Worm (Caenorhabditis elegans): Measurements from ENCODE around the gene F47B8.1.

The F47B8.1 gene

DNA sequence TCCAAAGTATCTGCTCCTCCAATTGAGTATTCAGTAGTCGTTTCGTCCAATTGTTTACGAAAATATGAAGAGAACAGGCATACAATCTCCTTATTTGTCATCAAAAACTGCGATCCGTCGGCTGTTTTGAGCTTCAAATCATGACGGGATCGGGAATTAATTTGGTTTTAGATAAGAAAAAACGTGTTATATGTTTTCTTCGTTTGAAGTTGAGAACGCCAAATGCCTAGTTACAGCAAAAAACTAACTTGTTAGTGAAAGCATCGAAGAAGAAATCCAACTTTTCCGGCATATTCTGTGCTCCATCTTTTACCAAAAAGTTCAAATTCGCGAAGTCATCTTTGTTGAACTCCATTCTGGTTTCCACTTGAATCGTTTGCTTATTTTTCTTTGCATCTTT, 24.8 kb downstream of the F47B8.1 start, which contains the start of gene F14D7.1:
TSS of gene F14D7.1 (minus strand) at position 101 of the 400 bp plus-strand sequence.
- no peak for TF ChIP-seq ztf-22 (GFP tag; optimal IDR thresholded peaks at IDR 0.05)
- TF ChIP-seq snpc-1.3 (tag; optimal IDR thresholded peaks at IDR 0.05; ENCODE audit: insufficient read depth) = no peak

DNA sequence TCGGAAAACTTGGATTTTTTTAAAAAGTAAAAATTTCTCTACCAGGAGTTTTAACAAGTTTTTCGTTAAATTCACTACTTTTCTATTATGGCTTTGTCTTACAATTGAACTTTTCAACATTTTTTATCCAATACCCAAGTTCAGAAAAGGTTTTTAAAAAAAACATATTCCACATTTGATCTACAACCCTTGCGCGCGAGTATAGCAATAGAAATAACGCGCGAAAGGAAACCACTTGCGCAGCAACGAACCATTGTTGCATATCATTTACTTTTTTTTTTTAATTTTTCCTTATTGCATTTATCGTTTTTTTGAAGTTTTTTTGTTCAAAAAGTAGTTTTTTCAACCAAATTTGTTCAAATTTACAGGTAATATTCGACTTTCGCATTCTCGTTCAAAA, 28.3 kb downstream of the F47B8.1 start, which contains the start of gene F40G12.11:
TSS of gene F40G12.11 (plus strand) at position 369 of the 400 bp plus-strand sequence.
- TF ChIP-seq tbx-9 (tag; optimal IDR thresholded peaks at IDR 0.05; ENCODE audit: borderline replicate concordance) = no peak
- TF ChIP-seq B0261.1 (tag; optimal IDR thresholded peaks at IDR 0.05) = no peak
- TF ChIP-seq let-526 (GFP tag; IDR thresholded peaks at IDR 0.05) = no peak
- TF ChIP-seq hmg-20 (GFP tag; IDR thresholded peaks at IDR 0.05) = no peak
- TF ChIP-seq F10E7.11 (tag; optimal IDR thresholded peaks at IDR 0.05) = no peak
- TF ChIP-seq dpl-1 (GFP tag; optimal IDR thresholded peaks at IDR 0.05) = peak; percentile 34
- no peak for TF ChIP-seq T26A5.8 (tag; optimal IDR thresholded peaks at IDR 0.05)
- peak; percentile 78 for TF ChIP-seq efl-1 (GFP tag; optimal IDR thresholded peaks at IDR 0.05)
- no peak for TF ChIP-seq F22D6.2 (tag; optimal IDR thresholded peaks at IDR 0.05)
- TF ChIP-seq bed-2 (GFP tag; IDR thresholded peaks at IDR 0.05) = no peak
- peak; percentile 52; the same call in 1 of the 2 replicates for TF ChIP-seq madf-6 (GFP tag; IDR thresholded peaks at IDR 0.05)
- TF ChIP-seq madf-8 (GFP tag; conservative IDR thresholded peaks at IDR 0.05) = 0 out of 2 replicates have a peak, but pooled peaks have one; percentile 18
- no peak for TF ChIP-seq mcd-1 (GFP tag; IDR thresholded peaks at IDR 0.05)

DNA sequence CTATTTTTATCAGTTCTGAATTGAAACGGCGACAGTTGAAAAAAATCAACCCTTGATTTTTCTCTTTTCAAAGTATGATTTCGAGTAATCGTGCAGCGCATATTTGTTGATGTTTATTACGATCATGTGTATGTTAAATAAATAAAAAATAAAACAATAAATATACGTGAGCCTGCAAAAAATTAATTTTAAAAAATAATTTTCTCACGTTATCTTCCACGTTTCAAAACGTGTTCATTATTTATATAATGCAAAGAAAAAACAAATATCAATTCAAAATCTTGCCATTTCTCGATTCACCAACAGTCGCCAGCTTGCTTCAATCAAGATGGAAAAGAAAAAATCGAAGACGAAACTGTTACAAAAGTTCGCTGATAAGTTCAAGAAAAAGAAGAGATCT, 30.9 kb downstream of the F47B8.1 start, which contains the start of gene F40G12.10:
TSS of gene F40G12.10 (plus strand) at position 301 of the 400 bp plus-strand sequence.
- no peak for TF ChIP-seq let-526 (GFP tag; IDR thresholded peaks at IDR 0.05)
- no peak for TF ChIP-seq Y56A3A.18 (GFP tag; IDR thresholded peaks at IDR 0.05)
- no peak for TF ChIP-seq dox-1 (GFP tag; IDR thresholded peaks at IDR 0.05)
- no peak for TF ChIP-seq snpc-3.4 (tag; optimal IDR thresholded peaks at IDR 0.05)
- TF ChIP-seq D2030.7 (GFP tag; IDR thresholded peaks at IDR 0.05) = no peak
- TF ChIP-seq hsf-1 (GFP tag; IDR thresholded peaks at IDR 0.05) = no peak

DNA sequence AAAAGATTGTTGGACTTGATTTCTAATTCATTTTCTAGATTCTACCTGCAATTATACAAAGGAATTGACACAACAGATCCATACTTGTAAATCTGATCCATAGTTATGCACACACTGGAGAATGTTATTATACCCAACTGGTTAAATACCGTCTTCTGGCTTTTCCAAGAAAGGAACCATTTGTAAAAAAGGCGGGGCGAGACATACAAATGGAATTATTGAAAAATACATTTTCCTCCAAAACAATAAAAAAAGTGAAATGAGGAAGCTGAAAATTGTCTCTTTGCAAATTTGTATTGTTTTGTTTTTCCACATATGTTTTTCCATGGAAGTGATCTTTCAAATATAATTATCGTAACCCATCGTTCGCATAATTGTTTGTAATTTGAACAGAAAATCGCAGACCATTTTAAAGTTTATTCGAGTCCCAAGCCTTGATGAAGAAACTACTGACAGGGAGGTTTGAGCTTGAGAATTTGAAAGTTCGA, 31.9 kb downstream of the F47B8.1 start, which contains the start of the genes srt-74 and F40G12.9:
TSS of gene srt-74 (minus strand) at position 101 of the 488 bp plus-strand sequence.
TSS of gene F40G12.9 (plus strand) at position 438 of the 488 bp plus-strand sequence.
- no peak for TF ChIP-seq snpc-3.4 (tag; optimal IDR thresholded peaks at IDR 0.05)
- no peak for TF ChIP-seq D2030.7 (GFP tag; IDR thresholded peaks at IDR 0.05)
- TF ChIP-seq ceh-27 (GFP tag; optimal IDR thresholded peaks at IDR 0.05) = no peak
- no peak for TF ChIP-seq unc-130 (GFP tag; optimal IDR thresholded peaks at IDR 0.05)
- no peak for TF ChIP-seq ceh-91 (GFP tag; IDR thresholded peaks at IDR 0.05)
- TF ChIP-seq lag-1 (GFP tag; IDR thresholded peaks at IDR 0.05) = no peak
- TF ChIP-seq lin-54 (GFP tag; optimal IDR thresholded peaks at IDR 0.05) = no peak
- TF ChIP-seq K11D2.4 (GFP tag; IDR thresholded peaks at IDR 0.05) = no peak
- no peak for TF ChIP-seq bed-1 (GFP tag; IDR thresholded peaks at IDR 0.05)
- TF ChIP-seq F49E8.2 (tag; optimal IDR thresholded peaks at IDR 0.05; ENCODE audit: insufficient read depth) = no peak
- TF ChIP-seq Y53F4B.3 (GFP tag; IDR thresholded peaks at IDR 0.05) = no peak
- TF ChIP-seq C17E4.6 (GFP tag; IDR thresholded peaks at IDR 0.05) = no peak
- no peak for TF ChIP-seq Y95B8A.8 (GFP tag; IDR thresholded peaks at IDR 0.05)
- TF ChIP-seq hlh-26 (GFP tag; conservative IDR thresholded peaks at IDR 0.05) = no peak
- TF ChIP-seq atf-7 (tag; optimal IDR thresholded peaks at IDR 0.05) = no peak
- no peak for TF ChIP-seq Y79H2A.3 (GFP tag; conservative IDR thresholded peaks at IDR 0.05)

Data from whole organism, young adult.